Worm (Caenorhabditis elegans) whole organism, late embryonic: ENCODE results near the gene F49F1.12.

Source experiments
- C38D4.7 ChIP-seq: fragments of 200-800 bp; sonication (Bioruptor generic); optimal IDR thresholded peaks from 2 replicates; lab custom pipeline; 2018; ENCODE audit warnings: mild to moderate bottlenecking, missing genetic modification characterization, moderate library complexity, missing compliant biosample characterization
- F13H6.1 ChIP-seq: sonication (generic microtip); optimal IDR thresholded peaks from 2 replicates; lab custom pipeline; 2016; ENCODE audit warnings: missing genetic modification characterization, missing compliant biosample characterization
- Y22D7AL.16 ChIP-seq: sonication (generic microtip); optimal IDR thresholded peaks from 2 replicates; lab custom pipeline; 2016; ENCODE audit warnings: missing genetic modification characterization, missing compliant biosample characterization
- ceh-14 ChIP-seq: sonication (generic microtip); optimal IDR thresholded peaks from 2 replicates; lab custom pipeline; 2016; ENCODE audit warnings: missing genotype, missing genetic modification characterization, missing compliant biosample characterization
- ceh-19 ChIP-seq: fragments of 200-800 bp; sonication (Bioruptor generic); optimal IDR thresholded peaks from 2 replicates; lab custom pipeline; 2018; ENCODE audit warnings: mild to moderate bottlenecking, missing genetic modification characterization, missing compliant biosample characterization
- ceh-2 ChIP-seq: sonication (generic microtip); optimal IDR thresholded peaks from 2 replicates; lab custom pipeline; 2016; ENCODE audit warnings: missing genotype, missing genetic modification characterization, missing compliant biosample characterization
- ceh-22 ChIP-seq: sonication (generic microtip); optimal IDR thresholded peaks from 2 replicates; lab custom pipeline; 2017; ENCODE audit warnings: missing biosample characterization, missing genetic modification characterization
- ceh-34 ChIP-seq: sonication (generic microtip); optimal IDR thresholded peaks from 2 replicates; lab custom pipeline; 2016; ENCODE audit warnings: mild to moderate bottlenecking, missing genetic modification characterization, missing compliant biosample characterization
- ceh-45 ChIP-seq: fragments of 200-800 bp; sonication (Bioruptor generic); IDR thresholded peaks from 2 replicates; pipeline ENCODE4 v1.3.6; 2022; ENCODE audit warnings: missing genetic modification reagents, missing genetic modification characterization, missing compliant biosample characterization
- ceh-9 ChIP-seq: sonication (generic microtip); optimal IDR thresholded peaks from 2 replicates; lab custom pipeline; 2016; ENCODE audit warnings: mild to moderate bottlenecking, missing genetic modification characterization, inconsistent platforms, missing compliant biosample characterization
- che-1 ChIP-seq: sonication (generic microtip); optimal IDR thresholded peaks from 2 replicates; lab custom pipeline; 2016; ENCODE audit warnings: mild to moderate bottlenecking, missing genetic modification characterization, missing compliant biosample characterization
- dmd-4 ChIP-seq: sonication (generic microtip); optimal IDR thresholded peaks from 2 replicates; lab custom pipeline; 2016; ENCODE audit warnings: borderline replicate concordance, missing genetic modification characterization, missing compliant biosample characterization
- dve-1 ChIP-seq: sonication (generic microtip); optimal IDR thresholded peaks from 2 replicates; lab custom pipeline; 2017; ENCODE audit warnings: antibody characterized with exemption, mild to moderate bottlenecking, missing genetic modification characterization, missing compliant biosample characterization
- eyg-1 ChIP-seq: sonication (generic microtip); optimal IDR thresholded peaks from 2 replicates; lab custom pipeline; 2016; ENCODE audit warnings: missing genotype, missing genetic modification characterization, missing compliant biosample characterization
- fax-1 ChIP-seq: sonication (generic microtip); optimal IDR thresholded peaks from 2 replicates; lab custom pipeline; 2016; ENCODE audit warnings: missing genotype, missing genetic modification characterization, missing compliant biosample characterization
- fkh-10 ChIP-seq: fragments of 150-350 bp; optimal IDR thresholded peaks from 2 replicates; lab custom pipeline; 2014; ENCODE audit warnings: missing biosample characterization, missing genetic modification reagents, missing genetic modification characterization
- fkh-6 ChIP-seq: sonication (generic microtip); optimal IDR thresholded peaks from 2 replicates; lab custom pipeline; 2016; ENCODE audit warnings: missing genetic modification characterization, missing compliant biosample characterization
- hlh-30 ChIP-seq: sonication (generic microtip); optimal IDR thresholded peaks from 2 replicates; lab custom pipeline; 2017; ENCODE audit warnings: antibody characterized with exemption, missing genetic modification characterization, missing compliant biosample characterization; ENCODE audit not compliant: insufficient read depth
- lim-6 ChIP-seq: sonication (generic microtip); optimal IDR thresholded peaks from 2 replicates; lab custom pipeline; 2016; ENCODE audit warnings: missing genetic modification characterization, missing compliant biosample characterization
- lin-11 ChIP-seq: fragments of 200-800 bp; sonication (Bioruptor generic); optimal IDR thresholded peaks from 2 replicates; lab custom pipeline; 2018; ENCODE audit warnings: mild to moderate bottlenecking, missing genetic modification characterization, missing compliant biosample characterization
- nfya-1 ChIP-seq: sonication (generic microtip); optimal IDR thresholded peaks from 2 replicates; lab custom pipeline; 2017; ENCODE audit warnings: missing genetic modification characterization, mild to moderate bottlenecking, missing compliant biosample characterization, antibody characterized with exemption, moderate library complexity
- nhr-11 ChIP-seq: fragments of 150-350 bp; optimal IDR thresholded peaks from 2 replicates; lab custom pipeline; 2014; ENCODE audit warnings: missing biosample characterization, missing genetic modification characterization
- nhr-232 ChIP-seq: sonication (generic microtip); optimal IDR thresholded peaks from 2 replicates; lab custom pipeline; 2016; ENCODE audit warnings: missing genetic modification characterization, missing compliant biosample characterization
- npax-4 ChIP-seq: sonication (generic microtip); optimal IDR thresholded peaks from 2 replicates; lab custom pipeline; 2016; ENCODE audit warnings: missing genetic modification characterization, missing compliant biosample characterization
- odd-2 ChIP-seq: sonication (generic microtip); optimal IDR thresholded peaks from 2 replicates; lab custom pipeline; 2017; ENCODE audit warnings: antibody characterized with exemption, mild to moderate bottlenecking, missing genetic modification characterization, missing compliant biosample characterization
- pha-2 ChIP-seq: sonication (generic microtip); optimal IDR thresholded peaks from 2 replicates; lab custom pipeline; 2017; ENCODE audit warnings: mild to moderate bottlenecking, missing genetic modification characterization, missing compliant biosample characterization
- pqm-1 ChIP-seq: sonication (generic microtip); optimal IDR thresholded peaks from 2 replicates; lab custom pipeline; 2016; ENCODE audit warnings: missing genetic modification characterization, missing compliant biosample characterization
- pros-1 ChIP-seq: fragments of 150-350 bp; optimal IDR thresholded peaks from 2 replicates; lab custom pipeline; 2014; ENCODE audit warnings: missing biosample characterization, missing genetic modification reagents, missing genetic modification characterization
- ref-2 ChIP-seq: sonication (generic microtip); optimal IDR thresholded peaks from 2 replicates; lab custom pipeline; 2016; ENCODE audit warnings: missing genetic modification characterization, missing compliant biosample characterization
- sdc-2 ChIP-seq: sonication (generic microtip); optimal IDR thresholded peaks from 2 replicates; lab custom pipeline; 2016; ENCODE audit warnings: missing genotype, missing genetic modification characterization, missing compliant biosample characterization
- sox-2 ChIP-seq: fragments of 200-800 bp; sonication (Bioruptor generic); IDR thresholded peaks from 2 replicates; pipeline ENCODE4 v1.3.6; 2022; ENCODE audit warnings: missing genetic modification reagents, missing genetic modification characterization, missing compliant biosample characterization
- sox-4 ChIP-seq: sonication (generic microtip); optimal IDR thresholded peaks from 2 replicates; lab custom pipeline; 2017; ENCODE audit warnings: mild to moderate bottlenecking, missing genetic modification characterization, inconsistent platforms, missing compliant biosample characterization
- unc-42 ChIP-seq: sonication (generic microtip); optimal IDR thresholded peaks from 2 replicates; lab custom pipeline; 2016; ENCODE audit warnings: missing genotype, missing genetic modification characterization, missing compliant biosample characterization
- ztf-16 ChIP-seq: sonication (generic microtip); optimal IDR thresholded peaks from 2 replicates; lab custom pipeline; 2017; ENCODE audit warnings: missing genetic modification characterization, missing compliant biosample characterization

Gene F49F1.12

DNA sequence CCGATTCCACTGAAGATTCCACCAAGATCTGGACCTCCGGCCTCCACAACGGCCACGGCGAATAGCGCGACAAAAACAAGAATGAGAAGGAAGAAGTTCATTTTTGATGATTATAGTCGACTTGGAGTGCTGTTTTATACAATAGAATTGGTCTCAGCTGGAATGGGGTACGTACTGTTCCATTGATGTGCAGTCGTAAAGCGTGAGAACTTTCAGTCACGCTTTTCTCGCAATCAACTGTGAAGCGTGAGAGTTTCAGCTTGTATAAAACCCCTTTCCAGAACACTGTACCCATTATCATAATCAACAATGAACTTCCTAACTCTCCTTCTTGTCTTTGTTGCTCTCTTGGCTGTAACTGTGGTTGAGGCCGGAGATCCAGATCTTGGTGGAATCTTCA is 27.3 kb downstream of the F49F1.12 start, which contains the start of the genes F49F1.4 and F49F1.2:
F49F1.4 (minus strand) TSS at position 101 of the 400 bp plus-strand sequence.
F49F1.2 (plus strand) TSS at position 310 of the 400 bp plus-strand sequence.
- TF ChIP-seq pqm-1 (tag; lab: Kevin White, UChicago) = no peak
- TF ChIP-seq F13H6.1 (tag; lab: Kevin White, UChicago) = no peak

DNA sequence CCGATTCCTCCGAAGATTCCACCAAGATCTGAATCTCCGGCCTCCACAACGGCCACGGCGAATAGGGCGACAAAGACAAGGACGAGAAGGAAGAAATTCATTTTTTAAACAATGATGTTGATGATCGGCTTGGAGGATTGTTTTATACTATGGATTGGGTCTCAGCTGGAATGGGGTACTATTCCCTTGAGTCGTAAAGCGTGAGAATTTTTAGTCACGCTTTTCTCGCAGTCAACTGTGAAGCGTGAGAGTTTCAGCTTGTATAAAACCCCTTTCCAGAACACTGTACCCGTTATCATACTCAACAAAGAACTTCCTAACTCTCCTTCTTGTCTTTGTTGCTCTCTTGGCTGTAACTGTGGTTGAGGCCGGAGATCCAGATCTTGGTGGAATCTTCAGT is 28.4 kb downstream of the F49F1.12 start, which contains the start of gene F49F1.15:
F49F1.15 (minus strand) TSS at position 101 of the 400 bp plus-strand sequence.
- TF ChIP-seq ceh-9 = no peak
- no peak for TF ChIP-seq nhr-11 (tag; lab: Kevin White, UChicago)
- no peak for TF ChIP-seq odd-2
- TF ChIP-seq F13H6.1 (tag; lab: Kevin White, UChicago) = no peak
- no peak for TF ChIP-seq nhr-232 (tag; lab: Kevin White, UChicago)
- no peak for TF ChIP-seq lim-6 (tag; lab: Kevin White, UChicago)
- TF ChIP-seq ceh-45 (GFP tag; lab: Robert Waterston, UW) = no peak
- no peak for TF ChIP-seq npax-4 (tag; lab: Kevin White, UChicago)
- no peak for TF ChIP-seq ceh-34 (tag; lab: Kevin White, UChicago)
- TF ChIP-seq fkh-6 (tag; lab: Kevin White, UChicago) = no peak
- no peak for TF ChIP-seq fkh-10 (GFP tag; lab: Kevin White, UChicago)
- TF ChIP-seq pqm-1 (tag; lab: Kevin White, UChicago) = no peak
- no peak for TF ChIP-seq ceh-14 (tag; lab: Kevin White, UChicago)
- TF ChIP-seq pha-2 (tag; lab: Kevin White, UChicago) = no peak
- TF ChIP-seq eyg-1 = no peak
- TF ChIP-seq lin-11 (tag; lab: Kevin White, UChicago) = no peak
- no peak for TF ChIP-seq che-1 (tag; lab: Kevin White, UChicago)
- TF ChIP-seq, all 69 proteins: peak for 0

DNA sequence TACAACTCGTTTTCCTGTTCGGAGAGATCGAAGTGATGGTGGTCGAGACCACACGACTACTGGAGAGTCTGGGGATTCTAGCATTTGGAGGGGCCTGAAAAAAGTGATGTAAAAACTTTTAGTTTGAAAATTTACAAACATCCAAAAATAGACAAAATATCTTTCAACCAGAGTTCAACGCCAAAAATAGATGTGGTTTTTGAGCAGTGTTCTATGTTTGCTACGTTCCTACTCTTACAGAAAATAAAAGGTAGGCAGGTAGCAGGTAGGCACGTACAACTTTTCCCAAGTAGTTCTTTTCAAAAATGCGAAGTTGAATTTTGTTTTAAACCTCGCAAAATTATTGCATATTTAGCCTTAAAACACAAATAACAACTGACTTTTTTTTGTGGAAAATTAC is 30.5 kb downstream of the F49F1.12 start, which contains the start of gene F49F1.14:
F49F1.14 (minus strand) TSS at position 101 of the 400 bp plus-strand sequence.
- no peak for TF ChIP-seq ceh-9
- TF ChIP-seq, all 69 proteins: peak for 0

DNA sequence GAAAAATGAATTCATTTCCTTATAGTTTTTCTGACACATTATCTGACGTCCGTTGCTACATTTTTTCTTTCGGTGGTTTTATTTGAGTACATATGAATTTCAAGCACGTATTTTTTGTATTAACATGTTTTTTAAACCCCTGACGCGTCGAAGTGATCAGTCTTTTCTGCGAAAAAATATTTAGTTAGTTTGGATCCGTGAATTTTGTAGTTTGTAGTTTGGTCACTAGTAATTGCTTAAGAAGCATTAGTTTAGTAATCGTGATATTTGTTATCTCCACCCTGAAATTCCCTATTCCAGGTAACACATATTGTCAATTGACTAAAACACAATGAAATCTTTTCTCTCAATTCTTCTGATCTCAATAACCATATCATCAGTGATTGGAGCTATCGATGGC is 34.1 kb downstream of the F49F1.12 start, which contains the start of gene C35B1.7:
C35B1.7 (plus strand) TSS at position 301 of the 400 bp plus-strand sequence.
- TF ChIP-seq unc-42 (tag; lab: Kevin White, UChicago) (no peak), odd-2 (no peak), C38D4.7 (no peak)
- TF ChIP-seq, all 69 proteins: peak for 0

DNA sequence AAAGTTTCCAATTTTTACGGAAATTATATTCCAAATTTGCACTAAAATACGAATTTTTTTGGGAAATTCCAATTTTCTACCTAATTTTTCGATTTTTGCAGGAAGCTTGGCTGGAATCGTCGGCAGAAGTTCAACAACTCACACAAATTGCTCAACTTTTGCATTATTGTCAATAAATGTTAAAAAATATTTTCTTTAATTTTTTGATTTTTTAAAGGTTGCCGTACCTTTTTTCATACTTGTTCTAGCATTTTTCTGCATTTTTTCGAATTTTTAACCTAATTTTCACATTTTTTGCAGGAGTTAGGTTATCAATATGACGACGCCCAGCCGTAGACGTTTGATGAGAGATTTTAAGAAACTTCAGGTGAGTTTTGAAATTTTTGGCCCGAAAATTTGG is 40.2 kb downstream of the F49F1.12 start, which contains the start of gene ubc-1:
ubc-1 (plus strand) TSS at position 301 of the 400 bp plus-strand sequence.
- TF ChIP-seq unc-42 (tag; lab: Kevin White, UChicago) (no peak), ceh-2 (tag; lab: Kevin White, UChicago) (no peak), ceh-34 (tag; lab: Kevin White, UChicago) (no peak), nfya-1 (no peak), nhr-232 (tag; lab: Kevin White, UChicago) (no peak), odd-2 (no peak), Y22D7AL.16 (tag; lab: Kevin White, UChicago) (no peak), pros-1 (tag; lab: Kevin White, UChicago) (no peak), ceh-22 (tag; lab: Kevin White, UChicago) (no peak), ztf-16 (tag; lab: Kevin White, UChicago) (no peak), dmd-4 (tag; lab: Kevin White, UChicago) (no peak), F13H6.1 (tag; lab: Kevin White, UChicago) (no peak), fax-1 (tag; lab: Kevin White, UChicago) (no peak), ref-2 (no peak), sox-4 (tag; lab: Kevin White, UChicago) (no peak), hlh-30 (tag; lab: Kevin White, UChicago) (no peak), dve-1 (no peak), ceh-19 (GFP tag; lab: Kevin White, UChicago) (no peak), sdc-2 (tag; lab: Kevin White, UChicago) (no peak), sox-2 (GFP tag; lab: Robert Waterston, UW) (no peak)
